Worm (Caenorhabditis elegans): ENCODE measurements around the gene E01G6.1.

DNA sequence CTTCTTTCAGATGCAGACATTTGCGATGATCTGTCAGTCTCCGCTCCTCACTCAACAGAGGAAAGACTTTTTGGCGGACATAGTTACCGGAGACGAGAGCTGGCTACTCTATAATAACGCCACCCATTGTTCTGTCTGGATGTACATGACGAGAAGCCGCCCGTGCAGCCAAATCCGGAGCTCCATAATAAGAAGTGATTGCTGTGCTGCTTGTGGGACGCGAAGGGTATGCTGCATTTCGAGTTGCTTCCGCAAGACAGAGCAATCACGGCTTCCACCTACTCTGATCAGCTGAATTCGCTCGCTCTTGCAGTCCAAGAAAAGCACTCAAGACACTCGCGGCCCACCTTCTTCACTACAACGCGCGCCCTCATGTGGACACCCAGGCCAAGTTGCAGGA lies 53.1 kb downstream of the E01G6.1 start:
- TF ChIP-seq pqm-1 (tag; optimal IDR thresholded peaks at IDR 0.05) (no peak), nhr-23 (tag; optimal IDR thresholded peaks at IDR 0.05) (no peak), tbx-2 (tag; optimal IDR thresholded peaks at IDR 0.05) (no peak), nhr-237 (tag; optimal IDR thresholded peaks at IDR 0.05) (no peak), nhr-12 (tag; optimal IDR thresholded peaks at IDR 0.05) (no peak), aly-2 (tag; optimal IDR thresholded peaks at IDR 0.05) (no peak), zag-1 (tag; optimal IDR thresholded peaks at IDR 0.05) (no peak), fkh-10 (GFP tag; optimal IDR thresholded peaks at IDR 0.05) (no peak)
